Fruit fly (Drosophila melanogaster): ENCODE results near the gene CG7988.

- TF ChIP-seq pan (optimal IDR thresholded peaks at IDR 0.05) (no peak), usp (GFP tag; optimal IDR thresholded peaks at IDR 0.05) (no peak), psq (optimal IDR thresholded peaks at IDR 0.05) (no peak), Dll (optimal IDR thresholded peaks at IDR 0.05) (no peak), CG8478 (optimal IDR thresholded peaks at IDR 0.05) (no peak), EcR (GFP tag; optimal IDR thresholded peaks at IDR 0.05) (no peak)
Observed at dm6 chr3R:18215300-18215699, 5.0 kb upstream of the CG7988 start.
